Worm (Caenorhabditis elegans): Measurements from ENCODE around the gene abcf-2.

DNA sequence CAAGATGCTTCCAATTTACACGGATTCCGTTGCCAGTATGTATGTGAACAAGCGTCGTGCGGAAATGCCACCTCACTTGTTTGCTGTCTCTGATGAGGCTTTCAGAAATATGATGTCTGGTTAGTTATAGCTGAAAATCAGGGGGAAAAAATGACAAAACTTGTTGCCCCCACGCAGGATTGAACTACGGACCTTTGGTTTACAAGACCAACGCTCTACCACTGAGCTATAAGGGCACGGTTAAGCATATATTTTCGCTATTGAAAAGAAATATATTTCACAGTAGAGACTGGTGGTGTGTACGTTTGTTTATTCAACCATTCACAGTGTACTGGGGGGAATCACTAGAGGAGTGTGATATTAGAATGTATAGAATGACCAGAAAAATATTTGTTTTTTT is 50.8 kb downstream of the abcf-2 start:
- TF ChIP-seq unc-39 (tag; optimal IDR thresholded peaks at IDR 0.05) (no peak), elt-1 (tag; optimal IDR thresholded peaks at IDR 0.05) (no peak), sea-2 (GFP tag; optimal IDR thresholded peaks at IDR 0.05) (no peak), ceh-16 (tag; optimal IDR thresholded peaks at IDR 0.05) (no peak), nhr-77 (tag; optimal IDR thresholded peaks at IDR 0.05) (no peak), nhr-25 (tag; optimal IDR thresholded peaks at IDR 0.05) (no peak)

All from whole organism, L3 larva.